Worm (Caenorhabditis elegans): ENCODE data around the gene twk-10.

DNA sequence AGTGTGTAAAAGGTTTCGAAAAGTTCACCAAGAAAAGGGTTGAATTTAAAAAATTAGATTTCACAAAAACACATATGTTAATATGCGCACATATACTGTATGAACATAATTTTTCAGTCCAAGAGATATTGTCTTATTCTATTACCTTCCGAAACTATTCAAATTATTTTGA lies 34.0 kb upstream of the twk-10 start, which contains the start of gene F46E10.3:
- TF ChIP-seq ZK546.5 (tag; optimal IDR thresholded peaks at IDR 0.05), result no peak
- no peak for TF ChIP-seq unc-62 (GFP tag; optimal IDR thresholded peaks at IDR 0.05)
- TF ChIP-seq fkh-10 (GFP tag; optimal IDR thresholded peaks at IDR 0.05), result no peak
- TF ChIP-seq nhr-12 (tag; optimal IDR thresholded peaks at IDR 0.05), result no peak
- no peak for TF ChIP-seq fos-1 (tag; optimal IDR thresholded peaks at IDR 0.05)
- no peak for TF ChIP-seq mml-1 (tag; optimal IDR thresholded peaks at IDR 0.05)
- TF ChIP-seq ceh-28 (tag; optimal IDR thresholded peaks at IDR 0.05), result no peak

Data from whole organism, L3 larva.